Worm (Caenorhabditis elegans): Measurements from ENCODE around the gene lsm-3.

lsm-3 gene

DNA sequence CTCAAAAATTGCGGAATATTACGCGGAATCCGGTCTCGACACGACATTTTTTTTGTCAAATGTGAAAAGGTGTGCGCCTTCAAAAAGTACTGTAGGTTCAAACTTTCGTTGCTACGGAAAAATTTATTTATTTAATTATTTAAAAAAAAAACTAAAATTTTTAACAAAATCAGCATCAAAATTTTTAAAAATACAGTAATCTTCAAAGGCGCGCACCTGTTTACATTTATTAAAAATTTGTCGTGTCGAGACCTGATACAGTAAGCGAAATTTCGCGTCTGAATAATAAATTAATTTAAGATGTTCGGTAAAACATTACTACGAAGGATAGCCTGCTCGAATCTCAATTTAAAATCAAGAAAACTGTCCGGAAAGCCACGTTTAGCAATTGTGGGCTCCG, 15.3 kb upstream of the lsm-3 start, which contains the start of gene Y62E10A.6:
Y62E10A.6 (plus strand) TSS at position 301 of the 400 bp plus-strand sequence.
- TF ChIP-seq W03F9.2 (tag; optimal IDR thresholded peaks at IDR 0.05) (no peak), dao-5 (tag; optimal IDR thresholded peaks at IDR 0.05) (no peak), him-1 (tag; optimal IDR thresholded peaks at IDR 0.05) (no peak)

ce11 chrIV:13374918-13375317, 12.1 kb upstream of the lsm-3 start:
- TF ChIP-seq him-1 (tag; optimal IDR thresholded peaks at IDR 0.05) (no peak), W03F9.2 (tag; optimal IDR thresholded peaks at IDR 0.05) (no peak), dao-5 (tag; optimal IDR thresholded peaks at IDR 0.05) (no peak)

DNA sequence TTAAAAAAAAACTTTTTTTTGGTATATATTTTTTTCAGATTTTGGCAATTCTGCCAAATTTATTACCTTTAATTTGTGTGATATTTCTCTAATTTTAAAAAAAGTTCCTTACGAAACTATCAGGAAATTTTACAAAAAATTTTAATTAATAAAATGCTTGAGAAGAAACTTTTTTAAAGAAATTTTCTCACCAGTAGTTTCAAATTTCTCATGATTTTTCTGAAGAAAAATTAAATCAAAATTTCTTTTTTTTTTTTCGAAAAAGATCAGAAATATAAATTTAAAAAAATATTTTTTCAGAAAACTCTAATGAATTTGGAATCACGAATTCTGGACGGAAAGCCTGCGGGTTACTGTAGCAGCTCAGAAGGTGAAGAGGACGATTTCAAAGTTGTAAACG, 9.3 kb upstream of the lsm-3 start, which contains the start of gene mau-8:
mau-8 (plus strand) TSS at position 301 of the 400 bp plus-strand sequence.
- TF ChIP-seq him-1 (tag; optimal IDR thresholded peaks at IDR 0.05) (no peak), W03F9.2 (tag; optimal IDR thresholded peaks at IDR 0.05) (no peak), dao-5 (tag; optimal IDR thresholded peaks at IDR 0.05) (no peak)

ce11 chrIV:13380506-13380905, 6.5 kb upstream of the lsm-3 start:
- no peak for TF ChIP-seq W03F9.2 (tag; optimal IDR thresholded peaks at IDR 0.05)
- no peak for TF ChIP-seq him-1 (tag; optimal IDR thresholded peaks at IDR 0.05)
- TF ChIP-seq dao-5 (tag; optimal IDR thresholded peaks at IDR 0.05): no peak

- TF ChIP-seq him-1 (tag; optimal IDR thresholded peaks at IDR 0.05): no peak
- no peak for TF ChIP-seq dao-5 (tag; optimal IDR thresholded peaks at IDR 0.05)
- no peak for TF ChIP-seq W03F9.2 (tag; optimal IDR thresholded peaks at IDR 0.05)
These were observed 5.2 kb upstream of the lsm-3 start, which contains the start of gene emc-3 for ce11 chrIV:13381823-13382222. Gene emc-3 (minus strand): TSS chrIV:13381923.

DNA sequence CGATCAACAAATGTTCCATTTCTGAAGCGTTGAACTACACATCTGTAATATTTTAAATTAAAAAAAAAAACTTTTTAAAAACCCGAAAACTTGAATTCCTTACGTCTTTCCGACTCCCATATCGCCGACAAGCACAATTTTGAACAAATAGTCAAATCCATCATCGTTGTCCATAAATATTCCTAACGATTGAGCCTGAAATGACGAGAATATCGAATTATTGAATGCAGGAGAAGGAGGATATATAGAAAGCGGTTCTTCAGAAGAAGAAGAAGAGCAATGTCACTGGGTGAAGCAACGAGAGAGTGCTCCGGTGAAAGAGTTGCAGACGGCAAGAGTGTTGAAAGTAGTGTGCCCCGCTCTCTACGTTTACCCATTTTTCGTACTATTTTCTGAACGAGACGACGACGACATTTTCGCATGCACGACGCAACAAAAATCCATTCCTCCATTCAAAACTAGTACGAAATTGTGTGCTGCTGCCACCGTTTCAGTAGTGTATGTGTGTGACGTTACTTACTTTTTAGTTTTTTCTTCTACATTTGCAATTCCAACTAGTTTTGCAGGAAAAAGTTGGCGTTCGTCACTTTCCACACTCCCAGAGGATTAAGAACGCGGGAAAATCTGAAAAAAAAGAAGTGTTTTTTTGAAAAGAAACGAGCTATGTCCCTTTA, 3.1 kb upstream of the lsm-3 start, which contains the start of gene rab-19:
rab-19 (minus strand) TSS at position 624 of the 674 bp plus-strand sequence.
- no peak for TF ChIP-seq dao-5 (tag; optimal IDR thresholded peaks at IDR 0.05)
- TF ChIP-seq W03F9.2 (tag; optimal IDR thresholded peaks at IDR 0.05): no peak
- TF ChIP-seq him-1 (tag; optimal IDR thresholded peaks at IDR 0.05): no peak

DNA sequence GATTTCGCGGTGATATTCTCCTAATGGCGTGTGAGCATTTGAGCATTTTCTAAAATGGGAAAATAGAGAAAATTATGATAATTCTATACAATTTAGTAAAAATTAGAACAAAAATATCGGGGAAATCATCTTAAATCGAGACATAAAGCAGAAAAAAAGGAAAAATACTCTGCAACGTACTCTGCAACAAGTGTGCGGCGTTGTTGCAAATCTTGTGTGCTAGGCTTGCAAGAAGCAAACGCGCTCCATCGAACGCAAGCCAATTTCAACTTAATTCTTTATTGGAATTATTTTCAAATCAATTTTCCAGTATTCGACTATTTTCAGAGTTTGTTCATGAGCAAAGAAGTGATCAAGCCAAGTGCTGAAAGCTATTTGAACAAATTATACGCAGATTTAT, 960 bp upstream of the lsm-3 start, which contains the start of the genes Y62E10A.20, Y62E10A.23 and mdt-9:
Y62E10A.20 (minus strand) TSS at position 49 of the 400 bp plus-strand sequence.
Y62E10A.23 (plus strand) TSS at position 282 of the 400 bp plus-strand sequence.
mdt-9 (plus strand) TSS at position 338 of the 400 bp plus-strand sequence.
- peak; percentile 22 for TF ChIP-seq him-1 (tag; optimal IDR thresholded peaks at IDR 0.05)
- TF ChIP-seq dao-5 (tag; optimal IDR thresholded peaks at IDR 0.05): no peak
- peak; percentile 85 for TF ChIP-seq W03F9.2 (tag; optimal IDR thresholded peaks at IDR 0.05)

DNA sequence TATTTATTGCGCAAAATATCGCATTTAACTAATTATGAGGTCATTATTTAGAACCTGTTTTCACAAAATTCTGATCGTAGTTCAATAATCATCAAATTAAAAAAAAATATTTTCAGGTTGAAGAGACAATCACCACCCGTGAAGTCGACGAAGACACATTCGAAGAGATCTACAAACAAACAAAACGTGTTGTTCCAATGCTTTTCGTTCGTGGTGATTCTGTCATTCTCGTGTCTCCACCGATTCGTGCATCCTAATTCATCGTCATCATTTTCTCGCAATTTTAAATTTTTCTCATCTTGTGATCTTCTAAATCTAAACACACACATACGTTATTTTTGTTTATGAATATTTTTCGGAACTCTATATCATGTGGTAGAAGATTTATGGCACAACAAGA, 1.8 kb downstream of the lsm-3 start:
- TF ChIP-seq him-1 (tag; optimal IDR thresholded peaks at IDR 0.05): peak; percentile 42
- TF ChIP-seq W03F9.2 (tag; optimal IDR thresholded peaks at IDR 0.05): no peak

DNA sequence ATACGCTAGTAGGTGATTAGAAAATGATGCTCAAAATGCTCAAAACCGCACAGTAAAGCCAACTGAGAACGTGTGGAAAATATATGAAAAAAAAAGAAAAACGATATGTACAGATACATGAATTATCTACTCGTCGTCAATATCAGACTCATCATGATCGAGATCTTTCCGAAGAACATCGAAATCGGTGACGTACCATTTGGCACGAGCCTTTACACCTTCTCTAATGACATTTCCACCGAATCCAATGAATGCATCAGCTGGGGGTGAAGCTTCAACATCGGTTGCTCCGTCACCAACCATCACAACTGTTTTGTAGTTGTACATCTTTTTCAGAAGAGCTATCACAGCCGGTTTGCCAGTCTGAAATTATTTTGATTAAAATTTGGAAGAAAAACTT, 2.2 kb downstream of the lsm-3 start:
- TF ChIP-seq dao-5 (tag; optimal IDR thresholded peaks at IDR 0.05) (no peak), W03F9.2 (tag; optimal IDR thresholded peaks at IDR 0.05) (no peak), him-1 (tag; optimal IDR thresholded peaks at IDR 0.05) (no peak)

DNA sequence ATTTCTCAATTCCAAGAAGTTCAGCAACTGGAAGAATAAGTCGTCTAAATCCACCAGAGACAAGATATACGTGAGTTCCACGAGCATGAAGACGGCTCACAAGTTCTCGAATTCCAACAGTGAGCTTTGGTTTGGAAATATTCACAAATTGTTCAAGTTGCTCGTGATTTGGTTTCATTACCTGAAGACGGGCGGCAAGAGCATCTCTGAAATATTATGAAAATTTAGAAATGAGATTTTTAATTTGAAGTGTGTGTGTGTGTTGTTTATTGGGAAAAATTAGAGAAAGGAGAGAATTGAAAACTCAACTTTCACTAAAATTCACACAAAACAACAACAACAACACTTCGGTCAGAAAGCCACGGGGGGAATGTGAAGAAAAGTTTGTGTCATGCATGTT, 3.8 kb downstream of the lsm-3 start:
- no peak for TF ChIP-seq dao-5 (tag; optimal IDR thresholded peaks at IDR 0.05)
- no peak for TF ChIP-seq him-1 (tag; optimal IDR thresholded peaks at IDR 0.05)
- TF ChIP-seq W03F9.2 (tag; optimal IDR thresholded peaks at IDR 0.05): no peak

DNA sequence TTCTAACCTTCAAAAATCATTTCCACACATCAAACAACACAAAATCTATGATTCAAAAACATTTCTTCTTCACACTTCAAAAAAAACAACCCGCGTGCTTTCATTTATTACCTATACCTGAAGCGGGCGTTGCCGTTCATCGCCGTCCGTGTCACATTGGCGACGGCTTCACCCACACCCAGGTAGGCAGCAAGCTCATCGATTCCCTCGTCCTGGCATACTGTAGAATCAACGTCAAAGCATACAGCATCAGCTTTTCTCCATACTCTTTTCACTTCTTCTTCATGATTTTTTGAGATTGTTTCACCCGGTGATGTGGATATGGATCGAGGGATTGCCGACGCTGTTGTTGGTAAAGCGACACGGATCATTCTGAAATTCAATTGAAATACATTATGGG, 5.2 kb downstream of the lsm-3 start:
- TF ChIP-seq dao-5 (tag; optimal IDR thresholded peaks at IDR 0.05) (no peak), W03F9.2 (tag; optimal IDR thresholded peaks at IDR 0.05) (no peak), him-1 (tag; optimal IDR thresholded peaks at IDR 0.05) (no peak)

DNA sequence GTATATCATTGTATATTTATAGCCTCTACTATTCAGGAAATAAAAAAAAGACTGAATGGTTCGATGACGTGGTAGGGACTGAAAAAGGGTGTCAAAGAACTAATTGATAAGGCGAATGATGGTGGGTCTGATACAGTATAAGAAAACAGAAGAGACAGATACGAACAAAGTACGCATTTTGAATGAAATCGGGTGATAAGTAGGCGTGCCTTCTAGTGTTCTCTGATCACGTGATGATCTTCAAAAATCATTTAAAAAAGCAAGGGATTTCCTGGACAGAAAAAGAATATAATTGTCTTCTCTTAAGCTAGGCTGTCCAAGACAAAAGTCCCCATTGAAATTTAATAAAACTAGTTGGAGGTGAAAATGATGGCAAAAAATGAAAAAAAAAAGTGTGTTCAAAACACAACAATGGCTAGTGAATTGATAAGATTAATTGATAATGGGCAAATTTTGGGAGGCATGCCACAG, 6.3 kb downstream of the lsm-3 start:
- no peak for TF ChIP-seq dao-5 (tag; optimal IDR thresholded peaks at IDR 0.05)
- no peak for TF ChIP-seq him-1 (tag; optimal IDR thresholded peaks at IDR 0.05)
- peak; percentile 21 for TF ChIP-seq W03F9.2 (tag; optimal IDR thresholded peaks at IDR 0.05)

DNA sequence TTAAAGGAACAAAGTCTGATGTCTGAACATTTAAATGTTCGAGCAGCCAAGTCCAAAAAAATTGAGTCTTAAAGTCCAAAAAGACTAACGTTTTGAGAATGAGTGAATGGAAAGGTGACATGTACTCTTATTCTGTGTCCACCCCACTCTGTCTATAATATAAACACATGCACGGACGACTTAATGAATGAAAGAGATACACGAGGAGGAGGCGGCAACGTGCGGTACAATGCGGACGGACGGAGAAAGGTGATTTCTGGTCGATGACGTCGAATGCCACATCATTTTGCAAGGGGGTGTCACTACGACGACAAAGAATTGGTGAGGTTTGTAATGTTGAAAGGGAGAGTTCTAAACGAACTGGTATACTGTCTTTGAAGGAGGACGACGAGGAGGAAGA, 7.7 kb downstream of the lsm-3 start:
- TF ChIP-seq dao-5 (tag; optimal IDR thresholded peaks at IDR 0.05) (no peak), him-1 (tag; optimal IDR thresholded peaks at IDR 0.05) (no peak), W03F9.2 (tag; optimal IDR thresholded peaks at IDR 0.05) (no peak)

ce11 chrIV:13395255-13395654, 8.3 kb downstream of the lsm-3 start:
- TF ChIP-seq him-1 (tag; optimal IDR thresholded peaks at IDR 0.05): peak; percentile 67
- no peak for TF ChIP-seq dao-5 (tag; optimal IDR thresholded peaks at IDR 0.05)

All from whole organism, L4/young adult.